Fruit fly (Drosophila melanogaster): Measurements from ENCODE around the gene Exd2.

The Exd2 gene

dm6 chr3R:11429814-11430213, 5.7 kb downstream of the Exd2 start, which contains the start of gene Dtd:
Gene Dtd (plus strand): TSS chr3R:11430061.
- no peak for TF ChIP-seq woc (GFP tag; optimal IDR thresholded peaks at IDR 0.05)
- no peak for TF ChIP-seq Dif (GFP tag; optimal IDR thresholded peaks at IDR 0.05; ENCODE audit: partially characterized antibody)

- TF ChIP-seq Hr83 (GFP tag; optimal IDR thresholded peaks at IDR 0.05; ENCODE audit: poor library complexity, severe bottlenecking) (peak; percentile 71), sage (GFP tag; optimal IDR thresholded peaks at IDR 0.05) (no peak), HLH106 (tag; optimal IDR thresholded peaks at IDR 0.05) (peak; percentile 93), Sp1 (GFP tag; optimal IDR thresholded peaks at IDR 0.05) (peak; percentile 89), Jra (GFP tag; optimal IDR thresholded peaks at IDR 0.05) (no peak), CrebA (GFP tag; optimal IDR thresholded peaks at IDR 0.05; ENCODE audit: borderline replicate concordance) (no peak), br (GFP tag; optimal IDR thresholded peaks at IDR 0.05) (peak; percentile 95), Dfd (GFP tag; optimal IDR thresholded peaks at IDR 0.05) (no peak), woc (GFP tag; optimal IDR thresholded peaks at IDR 0.05) (peak; percentile 96), OdsH (GFP tag; optimal IDR thresholded peaks at IDR 0.05) (peak; percentile 93), h (GFP tag; optimal IDR thresholded peaks at IDR 0.05) (peak; percentile 96), N (GFP tag; optimal IDR thresholded peaks at IDR 0.05) (no peak), dl (GFP tag; optimal IDR thresholded peaks at IDR 0.05; ENCODE audit: insufficient read depth in 1 of 2, partially characterized antibody in 2 of 2) (no peak), Vsx2 (GFP tag; optimal IDR thresholded peaks at IDR 0.05; ENCODE audit: partially characterized antibody) (no peak), Mio (GFP tag; optimal IDR thresholded peaks at IDR 0.05) (peak; percentile 72), CG32264 (GFP tag; optimal IDR thresholded peaks at IDR 0.05) (peak; percentile 66), pan (optimal IDR thresholded peaks at IDR 0.05) (no peak), ey (GFP tag; optimal IDR thresholded peaks at IDR 0.05) (peak; percentile 96), fru (GFP tag; optimal IDR thresholded peaks at IDR 0.05) (peak; percentile 95), jim (GFP tag; optimal IDR thresholded peaks at IDR 0.05) (no peak), Hnf4 (GFP tag; optimal IDR thresholded peaks at IDR 0.05) (no peak), tai (GFP tag; optimal IDR thresholded peaks at IDR 0.05) (no peak), foxo (GFP tag; optimal IDR thresholded peaks at IDR 0.05) (peak; percentile 25 to 97), Abd-B (GFP tag; optimal IDR thresholded peaks at IDR 0.05) (no peak), rgr (GFP tag; optimal IDR thresholded peaks at IDR 0.05) (peak; percentile 95), Dif (GFP tag; optimal IDR thresholded peaks at IDR 0.05; ENCODE audit: partially characterized antibody) (no peak), Myc (optimal IDR thresholded peaks at IDR 0.05) (peak; percentile 98), dsf (GFP tag; optimal IDR thresholded peaks at IDR 0.05; ENCODE audit: borderline replicate concordance) (no peak), GATAd (GFP tag; optimal IDR thresholded peaks at IDR 0.05) (peak; percentile 76), dmrt93B (GFP tag; optimal IDR thresholded peaks at IDR 0.05) (peak; percentile 93), psq (GFP tag; optimal IDR thresholded peaks at IDR 0.05) (peak; percentile 86), CG9705 (GFP tag; optimal IDR thresholded peaks at IDR 0.05) (peak; percentile 78), brk (GFP tag; optimal IDR thresholded peaks at IDR 0.05) (no peak), sv (GFP tag; optimal IDR thresholded peaks at IDR 0.05) (peak; percentile 96), lola (GFP tag; optimal IDR thresholded peaks at IDR 0.05) (no peak)
Observed at dm6 chr3R:11421643-11422122, 13.8 kb downstream of the Exd2 start, which contains the start of the genes ninaG and Sptz. Gene ninaG (minus strand): TSS chr3R:11421693. Gene Sptz (plus strand): TSS chr3R:11422092.

- TF ChIP-seq br (GFP tag; optimal IDR thresholded peaks at IDR 0.05), result no peak
Observed at dm6 chr3R:11418568-11418967, 16.9 kb downstream of the Exd2 start, which contains the start of the genes bumpel and CG45676. Gene bumpel (minus strand): TSS chr3R:11418668. Gene CG45676 (plus strand): TSS chr3R:11418885.

dm6 chr3R:11412371-11412770, 23.1 kb downstream of the Exd2 start, which contains the start of gene Ipo9:
Gene Ipo9 (plus strand): TSS chr3R:11412522.
- no peak for TF ChIP-seq GATAd (GFP tag; optimal IDR thresholded peaks at IDR 0.05)
- TF ChIP-seq rgr (GFP tag; optimal IDR thresholded peaks at IDR 0.05), result no peak
- no peak for TF ChIP-seq pan (optimal IDR thresholded peaks at IDR 0.05)
- TF ChIP-seq br (GFP tag; optimal IDR thresholded peaks at IDR 0.05), result no peak
- no peak for TF ChIP-seq brk (GFP tag; optimal IDR thresholded peaks at IDR 0.05)
- TF ChIP-seq CG32264 (GFP tag; optimal IDR thresholded peaks at IDR 0.05), result no peak
- no peak for TF ChIP-seq Vsx2 (GFP tag; optimal IDR thresholded peaks at IDR 0.05; ENCODE audit: partially characterized antibody)
- TF ChIP-seq tai (GFP tag; optimal IDR thresholded peaks at IDR 0.05), result no peak
